Worm (Caenorhabditis elegans): Measurements from ENCODE around the gene F29A7.6.

DNA sequence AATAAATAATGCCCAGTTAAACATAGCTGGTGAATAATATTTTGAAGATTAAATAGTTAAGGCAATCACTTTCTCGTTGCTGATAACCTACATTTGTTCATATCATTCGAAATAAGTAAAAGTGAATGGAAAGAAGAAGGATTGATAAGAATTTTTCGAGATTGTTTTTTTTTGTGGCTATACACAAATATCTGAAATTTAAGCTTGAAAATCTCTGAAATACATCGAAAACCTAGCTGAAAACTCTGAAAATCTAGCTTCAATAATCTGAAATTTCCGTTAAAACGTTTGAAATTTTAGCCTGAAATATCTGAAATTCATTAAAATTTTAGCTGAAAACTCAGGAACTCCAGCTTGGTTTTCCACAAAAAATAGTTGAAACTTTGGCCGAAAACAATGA is 12.8 kb downstream of the F29A7.6 start, which contains the start of gene T05A8.6:
- TF ChIP-seq ets-5 (GFP tag; IDR thresholded peaks at IDR 0.05) (no peak), fkh-10 (GFP tag; optimal IDR thresholded peaks at IDR 0.05) (no peak), snpc-4 (tag; optimal IDR thresholded peaks at IDR 0.05) (no peak), ztf-4 (tag; optimal IDR thresholded peaks at IDR 0.05) (no peak), efl-3 (GFP tag; optimal IDR thresholded peaks at IDR 0.05) (no peak), Y116A8C.19 (tag; optimal IDR thresholded peaks at IDR 0.05; ENCODE audit: borderline replicate concordance) (no peak), vab-15 (tag; optimal IDR thresholded peaks at IDR 0.05) (no peak), nhr-11 (tag; optimal IDR thresholded peaks at IDR 0.05) (no peak)
